Fruit fly (Drosophila melanogaster) whole organism, adult: ENCODE measurements around the gene CG7366.

Experiments used
- CG5204 ChIP-seq: fragments of 200-800 bp; sonication (Bioruptor generic); optimal IDR thresholded peaks from 2 replicates; lab custom pipeline; 2016; ENCODE audit warnings: missing biosample characterization, missing genetic modification characterization
- Mnt ChIP-seq: fragments of 200-800 bp; sonication (Bioruptor generic); optimal IDR thresholded peaks from 2 replicates; lab custom pipeline; 2016; ENCODE audit warnings: missing biosample characterization, mild to moderate bottlenecking, missing genetic modification characterization
- bab1 ChIP-seq: fragments of 200-800 bp; sonication (Bioruptor generic); optimal IDR thresholded peaks from 3 replicates; lab custom pipeline; 2019; ENCODE audit warnings: missing biosample characterization, mild to moderate bottlenecking, missing genetic modification characterization, moderate library complexity
- cnc ChIP-seq, 2 experiments: fragments of >200 bp; optimal IDR thresholded peaks; 2 replicates each; lab custom pipeline; 2017
- pad ChIP-seq: fragments of 200-800 bp; sonication (Bioruptor generic); optimal IDR thresholded peaks from 3 replicates; lab custom pipeline; 2017; ENCODE audit warnings: missing biosample characterization, missing genetic modification characterization, mild to moderate bottlenecking, moderate library complexity, missing genetic modification reagents

- no peak for TF ChIP-seq CG5204 (GFP tag; lab: Kevin White, UChicago)
- no peak for TF ChIP-seq cnc (optimal IDR thresholded peaks at IDR 0.05; lab: Kevin White, UChicago)
- TF ChIP-seq Mnt (GFP tag; lab: Kevin White, UChicago): no peak
- no peak for TF ChIP-seq bab1 (GFP tag; lab: Kevin White, UChicago)
- TF ChIP-seq pad: no peak
Observed at dm6 chr3L:8157079-8157478, 45.1 kb downstream of the CG7366 start.
